Worm (Caenorhabditis elegans) whole organism, early embryonic: Measurements from ENCODE around the gene ZC449.7.

ENCODE experiments used
- ama-1 ChIP-seq: fragments of 150-350 bp; optimal IDR thresholded peaks from 2 replicates; lab custom pipeline; 2014
- ceh-13 ChIP-seq: fragments of 200-800 bp; sonication (Bioruptor generic); optimal IDR thresholded peaks from 2 replicates; lab custom pipeline; 2018; ENCODE audit warnings: mild to moderate bottlenecking, missing genetic modification characterization, missing compliant biosample characterization
- hmbx-1 ChIP-seq: sonication (generic microtip); optimal IDR thresholded peaks from 2 replicates; lab custom pipeline; 2016; ENCODE audit warnings: mild to moderate bottlenecking, missing genetic modification characterization, missing compliant biosample characterization
- hnd-1 ChIP-seq: sonication (generic microtip); optimal IDR thresholded peaks from 2 replicates; lab custom pipeline; 2016; ENCODE audit warnings: missing genetic modification characterization, missing compliant biosample characterization
- pes-1 ChIP-seq: fragments of 200-800 bp; sonication (Bioruptor generic); IDR thresholded peaks from 2 replicates; pipeline ENCODE4 v1.3.6; 2022; ENCODE audit warnings: missing genetic modification reagents, missing genetic modification characterization, missing compliant biosample characterization
- tbx-11 ChIP-seq: fragments of 200-800 bp; sonication (Bioruptor generic); IDR thresholded peaks from 2 replicates; pipeline ENCODE4 v1.3.6; 2022; ENCODE audit warnings: missing genetic modification characterization, missing compliant biosample characterization
- tra-4 ChIP-seq: sonication (generic microtip); optimal IDR thresholded peaks from 2 replicates; lab custom pipeline; 2017; ENCODE audit warnings: missing genetic modification characterization, missing compliant biosample characterization

ce11 chrX:5028593-5028955 is 14.7 kb downstream of the ZC449.7 start:
- TF ChIP-seq ama-1 (lab: Kevin White, UChicago) (no peak), pes-1 (no peak), tbx-11 (GFP tag; lab: Robert Waterston, UW) (no peak), ceh-13 (GFP tag; lab: Kevin White, UChicago) (no peak), hnd-1 (tag; lab: Kevin White, UChicago) (no peak), hmbx-1 (tag; lab: Kevin White, UChicago) (no peak), tra-4 (tag; lab: Kevin White, UChicago) (no peak)
